Worm (Caenorhabditis elegans) whole organism, L1 larva: ENCODE results near the gene bath-21.

Source experiments
- C16A3.4 ChIP-seq: fragments of 150-350 bp; optimal IDR thresholded peaks from 2 replicates; lab custom pipeline; 2014; ENCODE audit warnings: missing biosample characterization, missing genetic modification characterization
- alr-1 ChIP-seq: fragments of 200-800 bp; sonication (Bioruptor generic); optimal IDR thresholded peaks from 2 replicates; lab custom pipeline; 2018; ENCODE audit warnings: borderline replicate concordance, mild to moderate bottlenecking, missing genetic modification characterization, missing compliant biosample characterization
- aly-2 ChIP-seq: fragments of 150-350 bp; optimal IDR thresholded peaks from 2 replicates; lab custom pipeline; 2014; ENCODE audit warnings: missing biosample characterization, missing genetic modification characterization
- elt-2 ChIP-seq: sonication (generic microtip); optimal IDR thresholded peaks from 2 replicates; lab custom pipeline; 2016; ENCODE audit warnings: missing genetic modification characterization, mild to moderate bottlenecking, inconsistent platforms, missing compliant biosample characterization, missing genetic modification reagents
- lin-15B ChIP-seq: fragments of 150-350 bp; sonication (generic microtip); optimal IDR thresholded peaks from 3 replicates; lab custom pipeline; 2014; ENCODE audit warnings: missing biosample characterization, missing genetic modification characterization
- lsy-2 ChIP-seq, 2 experiments: fragments of 150-350 bp; optimal IDR thresholded peaks; 2 replicates each; lab custom pipeline; 2014; ENCODE audit warnings: missing biosample characterization in 2 of 2, missing genetic modification characterization in 2 of 2
- nhr-77 ChIP-seq: fragments of 150-350 bp; optimal IDR thresholded peaks from 2 replicates; lab custom pipeline; 2014; ENCODE audit warnings: missing biosample characterization, missing genetic modification characterization
- rnt-1 ChIP-seq: sonication (generic microtip); optimal IDR thresholded peaks from 2 replicates; lab custom pipeline; 2016; ENCODE audit warnings: mild to moderate bottlenecking, missing genetic modification characterization, moderate library complexity, missing compliant biosample characterization
- skn-1 ChIP-seq: fragments of 150-350 bp; optimal IDR thresholded peaks from 2 replicates; lab custom pipeline; 2014; ENCODE audit warnings: missing biosample characterization, missing genetic modification characterization
- tbx-2 ChIP-seq: sonication (generic microtip); optimal IDR thresholded peaks from 2 replicates; lab custom pipeline; 2016; ENCODE audit warnings: missing genetic modification characterization, missing compliant biosample characterization
- vab-15 ChIP-seq: sonication (generic microtip); optimal IDR thresholded peaks from 2 replicates; lab custom pipeline; 2017; ENCODE audit warnings: missing genotype, mild to moderate bottlenecking, missing genetic modification characterization, missing compliant biosample characterization

- TF ChIP-seq C16A3.4 = no peak
- TF ChIP-seq nhr-77 (tag; lab: Kevin White, UChicago) = no peak
- TF ChIP-seq vab-15 (tag; lab: Kevin White, UChicago) = no peak
- TF ChIP-seq alr-1 (tag; lab: Kevin White, UChicago) = no peak
- no peak for TF ChIP-seq rnt-1 (tag; lab: Kevin White, UChicago)
- no peak for TF ChIP-seq skn-1
- no peak for TF ChIP-seq tbx-2 (tag; lab: Kevin White, UChicago)
- no peak for TF ChIP-seq aly-2
- TF ChIP-seq lin-15B (tag; lab: Kevin White, UChicago) = no peak
- no peak for TF ChIP-seq lsy-2 (tag; optimal IDR thresholded peaks at IDR 0.05; lab: Kevin White, UChicago)
- no peak for TF ChIP-seq elt-2 (tag; lab: Kevin White, UChicago)
Measured at ce11 chrII:2051372-2051771, 24.9 kb upstream of the bath-21 start, which contains the start of gene fbxb-35.
